Fruit fly (Drosophila melanogaster): ENCODE results near the gene ouib.
A peak's percentile ranks its signal among the peaks of the same experiment; 100 is the strongest.

The ouib gene

dm6 chr3R:8747871-8748775, 22.8 kb downstream of the ouib start (continued):
- 0 out of 2 replicates have a peak, but pooled peaks have one; percentile 6 for TF ChIP-seq Rfx (GFP tag; IDR thresholded peaks at IDR 0.05)
- peak; percentile 33 for TF ChIP-seq CG9727 (GFP tag; optimal IDR thresholded peaks at IDR 0.05)
- TF ChIP-seq CG5953 (GFP tag; IDR thresholded peaks at IDR 0.05): no peak
- TF ChIP-seq Rx (GFP tag; IDR thresholded peaks at IDR 0.05): no peak
- 0 out of 2 replicates have a peak, but pooled peaks have one; percentile 28 for TF ChIP-seq stc (GFP tag; IDR thresholded peaks at IDR 0.05)
- peak; percentile 14 for TF ChIP-seq cwo (GFP tag; optimal IDR thresholded peaks at IDR 0.05)
- peak; percentile 9 for TF ChIP-seq Sin3A (optimal IDR thresholded peaks at IDR 0.05)
- TF ChIP-seq CG10543 (GFP tag; optimal IDR thresholded peaks at IDR 0.05): peak; percentile 2
- TF ChIP-seq CG9932 (GFP tag; IDR thresholded peaks at IDR 0.05): no peak
- TF ChIP-seq croc (GFP tag; conservative IDR thresholded peaks at IDR 0.05): no peak
- TF ChIP-seq bigmax (GFP tag; optimal IDR thresholded peaks at IDR 0.05): no peak
- no peak for TF ChIP-seq CG9876 (GFP tag; optimal IDR thresholded peaks at IDR 0.05)
- no peak for TF ChIP-seq CG5245 (GFP tag; optimal IDR thresholded peaks at IDR 0.05)
- no peak for TF ChIP-seq Ets97D (GFP tag; optimal IDR thresholded peaks at IDR 0.05)
- no peak for TF ChIP-seq CG1832 (GFP tag; optimal IDR thresholded peaks at IDR 0.05)
- no peak for TF ChIP-seq CG12942 (GFP tag; optimal IDR thresholded peaks at IDR 0.05)
- no peak for TF ChIP-seq Ssrp (tag; optimal IDR thresholded peaks at IDR 0.05)
- no peak for TF ChIP-seq CG1792 (GFP tag; optimal IDR thresholded peaks at IDR 0.05)
- TF ChIP-seq CG32532 (GFP tag; IDR thresholded peaks at IDR 0.05): no peak
- TF ChIP-seq crc (GFP tag; optimal IDR thresholded peaks at IDR 0.05): no peak
- TF ChIP-seq az2 (GFP tag; optimal IDR thresholded peaks at IDR 0.05): no peak
- TF ChIP-seq lilli (GFP tag; optimal IDR thresholded peaks at IDR 0.05): peak; percentile 14
- TF ChIP-seq CG7556 (GFP tag; optimal IDR thresholded peaks at IDR 0.05): peak; percentile 10
- 0 out of 2 replicates have a peak, but pooled peaks have one; percentile 14 for TF ChIP-seq Atf6 (GFP tag; IDR thresholded peaks at IDR 0.05)
- no peak for TF ChIP-seq CG4424 (GFP tag; optimal IDR thresholded peaks at IDR 0.05)
- no peak for TF ChIP-seq Myb (GFP tag; optimal IDR thresholded peaks at IDR 0.05)
- no peak for TF ChIP-seq Ptx1 (GFP tag; IDR thresholded peaks at IDR 0.05)
- TF ChIP-seq CG11560 (tag; IDR thresholded peaks at IDR 0.05): no peak
- TF ChIP-seq CG7963 (GFP tag; IDR thresholded peaks at IDR 0.05; ENCODE audit: partially characterized antibody): no peak
- no peak for TF ChIP-seq CG12219 (GFP tag; optimal IDR thresholded peaks at IDR 0.05)
- no peak for TF ChIP-seq CG11504 (tag; optimal IDR thresholded peaks at IDR 0.05)
- no peak for TF ChIP-seq CG7839 (tag; optimal IDR thresholded peaks at IDR 0.05)
- TF ChIP-seq Xrp1 (GFP tag; IDR thresholded peaks at IDR 0.05): no peak
- TF ChIP-seq ranshi (GFP tag; IDR thresholded peaks at IDR 0.05): no peak
- no peak for TF ChIP-seq al (GFP tag; IDR thresholded peaks at IDR 0.05)
- TF ChIP-seq Ets65A (GFP tag): no peak
- no peak for TF ChIP-seq CG32772 (GFP tag; IDR thresholded peaks at IDR 0.05)
- no peak for TF ChIP-seq slou (GFP tag; optimal IDR thresholded peaks at IDR 0.05)
- no peak for TF ChIP-seq Bteb2 (GFP tag; optimal IDR thresholded peaks at IDR 0.05)
- TF ChIP-seq sr (GFP tag; IDR thresholded peaks at IDR 0.05): no peak
- no peak for TF ChIP-seq CkIIα-i1 (GFP tag; IDR thresholded peaks at IDR 0.05)
- TF ChIP-seq sob (GFP tag; IDR thresholded peaks at IDR 0.05): no peak
- TF ChIP-seq CG3726 (GFP tag; IDR thresholded peaks at IDR 0.05): no peak
- TF ChIP-seq ken (GFP tag; IDR thresholded peaks at IDR 0.05): no peak
- no peak for TF ChIP-seq Scr (GFP tag; IDR thresholded peaks at IDR 0.05; ENCODE audit: partially characterized antibody)
- TF ChIP-seq row (GFP tag; IDR thresholded peaks at IDR 0.05): no peak
- no peak for TF ChIP-seq CG17359 (tag; optimal IDR thresholded peaks at IDR 0.05)
- TF ChIP-seq bsh (GFP tag; optimal IDR thresholded peaks at IDR 0.05): no peak
- no peak for TF ChIP-seq Blimp-1 (GFP tag; optimal IDR thresholded peaks at IDR 0.05)
- TF ChIP-seq CG14965 (GFP tag; optimal IDR thresholded peaks at IDR 0.05; ENCODE audit: borderline replicate concordance): no peak
- no peak for TF ChIP-seq CG6689 (GFP tag; IDR thresholded peaks at IDR 0.05)
